Worm (Caenorhabditis elegans): ENCODE measurements around the gene str-211.

Gene str-211

DNA sequence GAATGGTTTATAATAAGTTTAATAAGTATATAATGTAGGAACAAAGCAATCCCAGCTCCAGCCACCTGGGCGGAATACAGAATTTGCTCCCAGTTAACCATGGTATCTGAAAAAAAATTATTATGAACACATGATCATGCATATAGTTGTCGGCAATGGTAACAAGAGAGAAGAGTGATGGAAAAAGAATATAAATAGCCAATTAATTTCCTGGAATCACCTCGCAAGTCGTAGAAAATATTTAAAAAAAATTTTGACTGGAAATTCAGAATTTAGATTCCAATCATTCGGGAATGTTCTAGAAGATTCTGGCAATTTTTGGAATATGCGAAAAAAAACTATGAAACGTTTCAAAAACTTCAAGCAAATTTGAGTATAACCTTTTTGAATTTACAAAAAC lies at the start of gene str-211:
Gene str-211 (minus strand): TSS at position 101 of the 400 bp plus-strand sequence.
- TF ChIP-seq F37D6.2 (tag; optimal IDR thresholded peaks at IDR 0.05) (no peak), ceh-32 (tag; optimal IDR thresholded peaks at IDR 0.05; ENCODE audit: poor library complexity) (no peak), T26A8.4 (GFP tag; IDR thresholded peaks at IDR 0.05) (no peak)

DNA sequence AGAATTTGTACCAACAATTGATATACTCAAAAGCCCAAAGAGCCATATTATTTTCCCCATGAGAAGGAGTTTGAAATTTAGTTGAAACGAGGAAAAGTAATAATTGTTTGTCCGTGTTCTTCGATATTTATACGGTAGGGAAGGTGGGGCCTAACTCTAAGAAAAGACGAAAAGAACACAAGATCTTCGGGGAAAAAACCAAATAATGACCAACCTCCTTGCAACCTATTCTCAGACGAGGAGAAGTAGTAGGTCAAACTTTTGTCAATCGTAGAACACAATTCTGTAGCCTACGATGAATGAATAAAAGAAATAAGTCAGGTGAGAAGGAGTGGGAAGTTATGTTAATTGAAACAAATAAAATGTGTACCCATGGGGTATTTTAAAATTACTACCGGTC lies 43.0 kb upstream of the str-211 start, which contains the start of gene ncx-8:
Gene ncx-8 (minus strand): TSS at position 101 of the 400 bp plus-strand sequence.
- TF ChIP-seq lim-7 (GFP tag; IDR thresholded peaks at IDR 0.05) (no peak), rbr-2 (tag; optimal IDR thresholded peaks at IDR 0.05) (no peak), F10B5.3 (tag; optimal IDR thresholded peaks at IDR 0.05) (no peak), nhr-102 (tag; optimal IDR thresholded peaks at IDR 0.05) (no peak), lin-1 (GFP tag; IDR thresholded peaks at IDR 0.05) (no peak), Y75B8A.6 (GFP tag; IDR thresholded peaks at IDR 0.05) (no peak), D1046.2 (GFP tag; IDR thresholded peaks at IDR 0.05) (no peak), zfp-2 (tag; optimal IDR thresholded peaks at IDR 0.05) (no peak), T20F7.1 (GFP tag; optimal IDR thresholded peaks at IDR 0.05) (no peak), set-16 (GFP tag; IDR thresholded peaks at IDR 0.05) (no peak), nhr-111 (GFP tag; optimal IDR thresholded peaks at IDR 0.05) (no peak), nhr-11 (tag; optimal IDR thresholded peaks at IDR 0.05) (no peak), zag-1 (tag; optimal IDR thresholded peaks at IDR 0.05) (no peak), aha-1 (tag) (no peak), hlh-30 (tag; optimal IDR thresholded peaks at IDR 0.05; ENCODE audit: insufficient read depth) (no peak), hlh-11 (tag; optimal IDR thresholded peaks at IDR 0.05) (no peak), Y105C5A.15 (GFP tag; IDR thresholded peaks at IDR 0.05) (no peak), nhr-76 (tag; optimal IDR thresholded peaks at IDR 0.05) (no peak)

DNA sequence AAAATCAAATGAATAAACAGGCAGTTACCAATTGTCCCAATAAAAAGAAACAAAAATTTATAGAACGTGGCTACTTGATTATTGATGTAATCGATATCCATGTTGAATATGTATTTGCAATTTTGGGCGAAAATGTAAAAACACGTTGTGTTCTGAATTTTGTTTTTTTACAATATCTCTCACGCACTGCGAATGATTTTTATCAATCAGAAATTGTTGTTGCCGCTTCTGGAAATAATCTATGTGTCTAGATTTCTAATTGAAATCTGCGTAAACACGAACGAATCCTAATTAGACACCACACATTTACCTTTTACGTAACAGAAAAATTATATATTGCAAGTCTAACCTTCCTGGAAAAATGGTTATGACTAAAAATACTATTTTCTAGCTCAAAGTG lies 39.0 kb upstream of the str-211 start, which contains the start of gene srsx-13:
Gene srsx-13 (minus strand): TSS at position 101 of the 400 bp plus-strand sequence.
- TF ChIP-seq aly-2 (tag; optimal IDR thresholded peaks at IDR 0.05), result no peak
- no peak for TF ChIP-seq ceh-62 (tag; optimal IDR thresholded peaks at IDR 0.05)
- no peak for TF ChIP-seq Y75B8A.6 (GFP tag; IDR thresholded peaks at IDR 0.05)
- no peak for TF ChIP-seq spr-1 (tag; optimal IDR thresholded peaks at IDR 0.05)
- TF ChIP-seq tra-1 (GFP tag; IDR thresholded peaks at IDR 0.05), result no peak

DNA sequence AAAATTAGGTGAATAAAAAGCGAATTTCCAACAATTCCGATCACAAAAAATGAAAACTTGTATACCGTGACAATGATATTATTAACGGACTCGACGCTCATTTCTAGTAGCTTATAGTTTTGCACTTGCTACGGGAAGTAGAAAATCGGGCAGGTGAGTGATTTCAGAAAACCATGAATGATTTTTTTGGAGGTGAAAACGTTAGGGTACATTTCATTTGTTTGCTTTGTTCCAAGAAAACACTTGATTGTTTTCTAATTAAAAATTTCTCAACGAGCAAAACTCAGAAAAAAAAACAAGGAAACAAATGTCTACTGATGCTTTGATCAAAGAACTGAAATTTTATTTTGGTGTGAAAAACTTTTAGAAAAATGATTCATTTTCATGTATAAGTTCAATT lies 36.8 kb upstream of the str-211 start, which contains the start of gene srsx-12:
Gene srsx-12 (minus strand): TSS at position 101 of the 400 bp plus-strand sequence.
- TF ChIP-seq ceh-20 (GFP tag; IDR thresholded peaks at IDR 0.05) (no peak), ceh-32 (tag; optimal IDR thresholded peaks at IDR 0.05; ENCODE audit: poor library complexity) (no peak), dmd-9 (GFP tag; IDR thresholded peaks at IDR 0.05) (no peak), hif-1 (tag; optimal IDR thresholded peaks at IDR 0.05) (no peak), gei-8 (GFP tag; optimal IDR thresholded peaks at IDR 0.05) (no peak), nhr-102 (tag; optimal IDR thresholded peaks at IDR 0.05) (no peak), lin-15B (tag; optimal IDR thresholded peaks at IDR 0.05) (no peak), madf-9 (GFP tag; conservative IDR thresholded peaks at IDR 0.05) (no peak), ztf-11 (tag; optimal IDR thresholded peaks at IDR 0.05) (no peak), skn-1 (tag; optimal IDR thresholded peaks at IDR 0.05) (no peak), F49E8.2 (tag; optimal IDR thresholded peaks at IDR 0.05; ENCODE audit: borderline replicate concordance) (no peak), nhr-237 (tag; optimal IDR thresholded peaks at IDR 0.05) (no peak), nhr-111 (GFP tag; optimal IDR thresholded peaks at IDR 0.05) (no peak), dve-1 (tag; optimal IDR thresholded peaks at IDR 0.05; ENCODE audit: insufficient read depth) (no peak), nhr-42 (GFP tag; IDR thresholded peaks at IDR 0.05) (no peak), daf-12 (tag; optimal IDR thresholded peaks at IDR 0.05) (no peak), nhr-76 (tag; optimal IDR thresholded peaks at IDR 0.05) (no peak)
